Worm (Caenorhabditis elegans) whole organism, L2 larva: ENCODE results near the gene F10E9.2.

ENCODE experiments used
- C34F6.9 ChIP-seq: fragments of 150-350 bp; optimal IDR thresholded peaks from 2 replicates; lab custom pipeline; 2014; ENCODE audit warnings: missing biosample characterization, missing genetic modification characterization
- F13H6.1 ChIP-seq: sonication (generic microtip); optimal IDR thresholded peaks from 2 replicates; lab custom pipeline; 2016; ENCODE audit warnings: missing genetic modification characterization, missing compliant biosample characterization
- Y55F3AM.14 ChIP-seq: fragments of 200-800 bp; sonication (Bioruptor generic); optimal IDR thresholded peaks from 2 replicates; lab custom pipeline; 2018; ENCODE audit warnings: mild to moderate bottlenecking, missing genetic modification characterization, missing compliant biosample characterization
- ZK546.5 ChIP-seq: sonication (generic microtip); optimal IDR thresholded peaks from 2 replicates; lab custom pipeline; 2017; ENCODE audit warnings: missing biosample characterization, missing genetic modification characterization
- alr-1 ChIP-seq: fragments of 150-350 bp; optimal IDR thresholded peaks from 2 replicates; lab custom pipeline; 2014; ENCODE audit warnings: missing biosample characterization, missing genetic modification characterization
- blmp-1 ChIP-seq: sonication (generic microtip); optimal IDR thresholded peaks from 2 replicates; lab custom pipeline; 2017; ENCODE audit warnings: missing genetic modification characterization, mild to moderate bottlenecking, missing compliant biosample characterization, antibody characterized with exemption, moderate library complexity; ENCODE audit not compliant: insufficient read depth
- ceh-16 ChIP-seq: fragments of 150-350 bp; optimal IDR thresholded peaks from 2 replicates; lab custom pipeline; 2014; ENCODE audit warnings: missing biosample characterization, missing genetic modification characterization
- ceh-82 ChIP-seq: fragments of 150-350 bp; optimal IDR thresholded peaks from 2 replicates; lab custom pipeline; 2014; ENCODE audit warnings: missing biosample characterization, missing genetic modification characterization
- dmd-4 ChIP-seq: sonication (generic microtip); optimal IDR thresholded peaks from 2 replicates; lab custom pipeline; 2017; ENCODE audit warnings: missing biosample characterization, missing genetic modification characterization
- egl-27 ChIP-seq: sonication (generic microtip); optimal IDR thresholded peaks from 3 replicates; lab custom pipeline; 2017; ENCODE audit warnings: missing biosample characterization, missing genetic modification reagents, missing genetic modification characterization
- elt-1 ChIP-seq: fragments of 150-350 bp; optimal IDR thresholded peaks from 2 replicates; lab custom pipeline; 2014; ENCODE audit warnings: missing biosample characterization, missing genetic modification characterization
- lin-11 ChIP-seq: fragments of 150-350 bp; sonication (generic microtip); optimal IDR thresholded peaks from 2 replicates; lab custom pipeline; 2014; ENCODE audit warnings: missing biosample characterization, missing genetic modification characterization, inconsistent platforms, mixed read lengths
- lin-39 ChIP-seq: fragments of 150-350 bp; optimal IDR thresholded peaks from 2 replicates; lab custom pipeline; 2014; ENCODE audit warnings: missing biosample characterization, missing genetic modification reagents, missing genetic modification characterization
- lsy-2 ChIP-seq, 2 experiments: fragments of 150-350 bp in 1 of 2; sonication (generic microtip) in 1 of 2; optimal IDR thresholded peaks; 2 replicates each; lab custom pipeline; 2014 to 2017; ENCODE audit warnings: missing biosample characterization in 2 of 2, missing genetic modification characterization in 2 of 2
- mab-5 ChIP-seq: fragments of 150-350 bp; optimal IDR thresholded peaks from 2 replicates; lab custom pipeline; 2014; ENCODE audit warnings: missing biosample characterization, missing genetic modification characterization
- mdl-1 ChIP-seq, 2 experiments: fragments of 150-350 bp in 1 of 2; sonication (generic microtip) in 1 of 2; optimal IDR thresholded peaks; 2 replicates each; lab custom pipeline; 2017; ENCODE audit warnings: missing biosample characterization in 2 of 2, missing genetic modification characterization in 2 of 2
- nhr-12 ChIP-seq: fragments of 150-350 bp; optimal IDR thresholded peaks from 2 replicates; lab custom pipeline; 2014; ENCODE audit warnings: missing biosample characterization, missing genetic modification characterization
- nhr-129 ChIP-seq: fragments of 150-350 bp; optimal IDR thresholded peaks from 2 replicates; lab custom pipeline; 2014; ENCODE audit warnings: missing biosample characterization, missing genetic modification characterization
- nhr-21 ChIP-seq: fragments of 150-350 bp; optimal IDR thresholded peaks from 2 replicates; lab custom pipeline; 2014; ENCODE audit warnings: missing biosample characterization, missing genetic modification characterization
- nhr-23 ChIP-seq: fragments of 150-350 bp; optimal IDR thresholded peaks from 2 replicates; lab custom pipeline; 2014; ENCODE audit warnings: missing biosample characterization, missing genetic modification reagents, missing genetic modification characterization
- nhr-237 ChIP-seq: fragments of 150-350 bp; optimal IDR thresholded peaks from 2 replicates; lab custom pipeline; 2014; ENCODE audit warnings: missing biosample characterization, missing genetic modification characterization
- nhr-25 ChIP-seq: fragments of 150-350 bp; sonication (generic microtip); optimal IDR thresholded peaks from 3 replicates; lab custom pipeline; 2014; ENCODE audit warnings: missing biosample characterization, missing genetic modification characterization
- sem-4 ChIP-seq: fragments of 150-350 bp; optimal IDR thresholded peaks from 2 replicates; lab custom pipeline; 2014; ENCODE audit warnings: missing biosample characterization, missing genetic modification reagents, missing genetic modification characterization
- skn-1 ChIP-seq: sonication (generic microtip); optimal IDR thresholded peaks from 2 replicates; lab custom pipeline; 2017; ENCODE audit warnings: missing biosample characterization, missing genetic modification characterization
- sma-3 ChIP-seq: sonication (generic microtip); optimal IDR thresholded peaks from 2 replicates; lab custom pipeline; 2016; ENCODE audit warnings: missing genetic modification reagents, missing genetic modification characterization, missing compliant biosample characterization
- sma-9 ChIP-seq, 2 experiments: fragments of 150-350 bp in 1 of 2; sonication (generic microtip) in 1 of 2; optimal IDR thresholded peaks; 2 replicates each; lab custom pipeline; 2014 to 2016; ENCODE audit warnings: missing genetic modification characterization in 2 of 2, mild to moderate bottlenecking in 1 of 2, missing biosample characterization in 1 of 2, missing compliant biosample characterization in 1 of 2, missing genetic modification reagents in 1 of 2, moderate library complexity in 1 of 2
- unc-39 ChIP-seq: fragments of 150-350 bp; optimal IDR thresholded peaks from 2 replicates; lab custom pipeline; 2014; ENCODE audit warnings: missing biosample characterization, missing genetic modification characterization
- unc-55 ChIP-seq: fragments of 150-350 bp; sonication (generic microtip); optimal IDR thresholded peaks from 3 replicates; lab custom pipeline; 2014; ENCODE audit warnings: missing biosample characterization, missing genetic modification reagents, missing genetic modification characterization
- unc-62 ChIP-seq: fragments of 150-350 bp; optimal IDR thresholded peaks from 2 replicates; lab custom pipeline; 2014; ENCODE audit warnings: missing biosample characterization, missing genetic modification reagents, missing genetic modification characterization
- zag-1 ChIP-seq: fragments of 150-350 bp; optimal IDR thresholded peaks from 2 replicates; lab custom pipeline; 2014; ENCODE audit warnings: missing biosample characterization, missing genetic modification characterization
- ztf-11 ChIP-seq: sonication (generic microtip); optimal IDR thresholded peaks from 2 replicates; lab custom pipeline; 2017; ENCODE audit warnings: missing biosample characterization, missing genetic modification characterization

The F10E9.2 gene

DNA sequence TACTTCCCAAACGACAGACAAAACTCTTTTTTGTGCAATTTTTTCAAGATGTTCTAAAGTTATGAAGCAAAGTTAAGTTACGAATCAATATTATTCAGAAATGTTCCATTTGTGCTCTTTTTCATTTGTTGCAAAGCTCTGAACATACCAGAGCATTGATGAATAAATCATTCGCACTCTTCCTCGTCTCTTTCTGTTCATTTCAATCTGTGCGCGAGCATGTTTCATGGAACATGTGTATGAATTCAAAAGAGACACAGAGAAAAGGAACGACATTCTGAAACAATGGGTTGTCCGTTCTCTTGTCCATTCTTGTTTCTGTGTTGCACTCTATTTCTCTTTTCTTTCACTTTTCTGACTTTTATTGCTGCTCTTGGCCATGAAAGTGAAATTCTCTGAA lies 32.1 kb upstream of the F10E9.2 start:
- peak; percentile 1 for TF ChIP-seq C34F6.9 (tag; lab: Kevin White, UChicago)
- TF ChIP-seq lin-39 (tag; lab: Kevin White, UChicago) = no peak
- TF ChIP-seq ZK546.5 = no peak
- no peak for TF ChIP-seq lsy-2 (tag; optimal IDR thresholded peaks at IDR 0.05; lab: Kevin White, UChicago)
- TF ChIP-seq Y55F3AM.14 (GFP tag; lab: Kevin White, UChicago) = no peak

DNA sequence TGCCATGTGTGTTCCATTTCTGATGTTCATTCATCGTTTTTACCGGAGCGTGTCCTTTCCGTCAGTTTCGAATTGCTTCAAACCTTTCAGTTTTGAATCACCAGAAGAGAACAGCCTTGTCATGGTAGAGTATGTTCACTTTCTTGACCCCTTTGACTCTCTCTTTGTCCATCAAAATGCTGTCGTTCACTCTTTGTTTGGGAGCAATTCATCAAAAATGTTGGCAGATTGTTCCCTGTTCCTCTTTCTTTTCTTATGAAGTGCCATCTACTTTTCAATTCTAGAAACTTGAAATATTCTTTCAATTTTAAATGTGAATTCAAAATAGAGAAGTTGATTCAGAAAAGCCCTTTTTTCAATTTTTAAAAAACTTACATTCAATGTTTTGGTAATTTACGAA lies 31.2 kb upstream of the F10E9.2 start:
- TF ChIP-seq sma-3 (GFP tag; lab: Kevin White, UChicago) (no peak), ztf-11 (no peak), ceh-16 (tag; lab: Kevin White, UChicago) (no peak), egl-27 (tag; lab: Kevin White, UChicago) (no peak), lin-11 (tag; lab: Kevin White, UChicago) (no peak), unc-55 (GFP tag; lab: Kevin White, UChicago) (peak; percentile 33)

ce11 chrIII:8283525-8283924 lies 29.0 kb upstream of the F10E9.2 start:
- TF ChIP-seq sma-9 (GFP tag; optimal IDR thresholded peaks at IDR 0.05; lab: Kevin White, UChicago) = no peak
- TF ChIP-seq sma-9 (tag; optimal IDR thresholded peaks at IDR 0.05; lab: Kevin White, UChicago) = no peak
- TF ChIP-seq nhr-12 = no peak

DNA sequence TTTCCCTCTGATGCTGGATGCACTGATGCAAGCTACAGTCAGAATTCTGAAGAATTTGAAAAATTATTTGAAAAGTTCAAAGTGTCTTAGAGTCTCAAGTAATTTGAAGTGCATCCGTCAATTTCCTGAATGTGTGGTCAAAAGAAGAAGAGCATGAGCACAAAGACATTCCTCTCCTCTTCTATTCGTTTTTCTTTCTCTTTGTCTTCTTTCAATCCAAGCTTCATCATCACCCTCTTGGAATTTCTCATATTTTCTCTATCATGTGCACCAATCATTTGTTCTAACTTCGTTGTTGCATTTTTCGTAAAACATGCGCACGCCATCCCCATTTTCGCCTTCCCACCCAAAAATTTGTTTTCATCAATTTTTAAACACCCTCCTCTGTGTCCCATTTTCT lies 26.5 kb upstream of the F10E9.2 start:
- no peak for TF ChIP-seq nhr-23 (tag; lab: Kevin White, UChicago)
- no peak for TF ChIP-seq Y55F3AM.14 (GFP tag; lab: Kevin White, UChicago)
- peak; percentile 42 for TF ChIP-seq unc-55 (GFP tag; lab: Kevin White, UChicago)

DNA sequence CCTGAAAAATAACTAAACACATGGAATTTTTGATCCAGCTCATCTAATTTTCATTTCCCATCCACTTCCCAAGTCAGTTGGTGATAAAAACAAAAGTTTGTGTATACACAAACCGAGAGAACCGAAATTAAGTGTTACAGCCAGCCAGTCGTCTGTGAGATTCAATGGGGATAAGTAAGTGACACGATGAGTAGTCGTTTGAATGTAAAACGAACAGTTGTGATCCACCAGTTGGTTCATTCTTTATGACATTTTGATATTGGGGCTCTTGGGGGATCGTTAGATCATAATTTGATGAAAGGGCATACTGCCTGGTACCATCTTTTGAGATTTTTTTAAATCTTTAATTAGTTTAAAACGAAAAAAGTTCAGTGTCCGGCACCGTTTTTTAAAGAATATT lies 25.7 kb upstream of the F10E9.2 start:
- TF ChIP-seq sma-9 (GFP tag; optimal IDR thresholded peaks at IDR 0.05; lab: Kevin White, UChicago) = no peak
- no peak for TF ChIP-seq sma-9 (tag; optimal IDR thresholded peaks at IDR 0.05; lab: Kevin White, UChicago)
- no peak for TF ChIP-seq nhr-25 (tag; lab: Kevin White, UChicago)
- TF ChIP-seq nhr-23 (tag; lab: Kevin White, UChicago) = no peak
- no peak for TF ChIP-seq ceh-16 (tag; lab: Kevin White, UChicago)
- no peak for TF ChIP-seq skn-1 (tag; lab: Kevin White, UChicago)

DNA sequence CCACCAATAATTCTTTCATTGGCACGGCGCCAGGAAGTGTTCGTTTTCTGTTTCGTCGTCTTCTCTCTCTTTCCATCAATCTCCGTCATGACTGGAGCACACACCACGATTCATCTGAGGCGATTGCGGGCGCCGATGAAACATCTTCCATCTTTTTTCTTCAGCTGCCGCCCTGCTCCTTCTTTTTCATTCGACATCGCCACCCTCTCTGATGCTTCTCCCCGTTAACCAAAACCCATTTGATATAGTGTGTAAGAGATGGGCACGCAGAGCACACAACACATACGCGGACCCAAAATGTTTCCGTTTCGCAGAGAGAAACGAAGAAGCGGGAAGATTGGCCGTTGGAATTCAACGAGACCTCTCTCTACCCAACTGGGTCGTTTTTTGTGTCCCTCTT lies 25.0 kb upstream of the F10E9.2 start:
- no peak for TF ChIP-seq unc-55 (GFP tag; lab: Kevin White, UChicago)
- TF ChIP-seq sem-4 (tag; lab: Kevin White, UChicago) = no peak
- TF ChIP-seq C34F6.9 (tag; lab: Kevin White, UChicago) = peak; percentile 43
- no peak for TF ChIP-seq dmd-4 (tag; lab: Kevin White, UChicago)
- TF ChIP-seq nhr-129 (tag; lab: Kevin White, UChicago) = peak; percentile 42
- TF ChIP-seq unc-62 (GFP tag; lab: Kevin White, UChicago) = peak; percentile 11
- peak; percentile 74 for TF ChIP-seq mab-5 (tag; lab: Kevin White, UChicago)
- no peak for TF ChIP-seq skn-1 (tag; lab: Kevin White, UChicago)
- TF ChIP-seq unc-39 (tag; lab: Kevin White, UChicago) = no peak
- peak; percentile 36 for TF ChIP-seq Y55F3AM.14 (GFP tag; lab: Kevin White, UChicago)
- TF ChIP-seq F13H6.1 (tag; lab: Kevin White, UChicago) = peak; percentile 61
- TF ChIP-seq nhr-21 (tag; lab: Kevin White, UChicago) = no peak
- TF ChIP-seq elt-1 = no peak
- TF ChIP-seq zag-1 (tag; lab: Kevin White, UChicago) = peak; percentile 41
- TF ChIP-seq lsy-2 (tag; optimal IDR thresholded peaks at IDR 0.05; lab: Kevin White, UChicago) = peak in 1 of 2 experiments; percentile 49
- TF ChIP-seq ceh-16 (tag; lab: Kevin White, UChicago) = no peak
- TF ChIP-seq mdl-1 (tag; optimal IDR thresholded peaks at IDR 0.05; lab: Kevin White, UChicago) = peak in 1 of 2 experiments; percentile 14
- no peak for TF ChIP-seq nhr-237 (tag; lab: Kevin White, UChicago)
- TF ChIP-seq ceh-82 (tag; lab: Kevin White, UChicago) = no peak

- no peak for TF ChIP-seq unc-62 (GFP tag; lab: Kevin White, UChicago)
- TF ChIP-seq blmp-1 = no peak
- TF ChIP-seq dmd-4 (tag; lab: Kevin White, UChicago) = no peak
- TF ChIP-seq mab-5 (tag; lab: Kevin White, UChicago) = no peak
- no peak for TF ChIP-seq alr-1 (tag; lab: Kevin White, UChicago)
Observed at ce11 chrIII:8289181-8289580, 23.3 kb upstream of the F10E9.2 start.
